Fruit fly (Drosophila melanogaster) whole organism, embryonic: ENCODE results near the gene Syt7.
A peak's percentile ranks its signal among the peaks of the same experiment; 100 is the strongest.
"Not testable (repeated sequence)": the region's sequence is repeated elsewhere in the genome, so short reads cannot be mapped to it uniquely, and the experiment has no call there.

Source experiments
- Ada2b ChIP-seq: fragments of 200-800 bp; sonication (Bioruptor generic); IDR thresholded peaks from 2 replicates; pipeline ENCODE4 v1.3.6; 2022; ENCODE audit warnings: missing biosample characterization, missing genetic modification characterization
- CG11723 ChIP-seq: fragments of 200-800 bp; sonication (Bioruptor generic); optimal IDR thresholded peaks from 2 replicates; lab custom pipeline; 2017; ENCODE audit warnings: missing biosample characterization, mild to moderate bottlenecking, missing genetic modification characterization
- CG12391 ChIP-seq: fragments of 200-800 bp; sonication (Bioruptor generic); optimal IDR thresholded peaks from 3 replicates; lab custom pipeline; 2018; ENCODE audit warnings: missing biosample characterization, mild to moderate bottlenecking, missing genetic modification characterization, moderate library complexity
- CG12659 ChIP-seq: fragments of 200-800 bp; sonication (Bioruptor generic); optimal IDR thresholded peaks from 3 replicates; lab custom pipeline; 2017; ENCODE audit warnings: mild to moderate bottlenecking, missing biosample characterization, missing genetic modification reagents, missing genetic modification characterization
- CG2199 ChIP-seq: fragments of 200-800 bp; sonication (Bioruptor generic); IDR thresholded peaks from 3 replicates; pipeline ENCODE4 v1.3.6; 2022; ENCODE audit warnings: missing biosample characterization, missing genetic modification characterization
- CG2712 ChIP-seq: fragments of 200-800 bp; optimal IDR thresholded peaks from 3 replicates; lab custom pipeline; 2019; ENCODE audit warnings: missing biosample characterization, mild to moderate bottlenecking, missing genetic modification characterization, moderate library complexity
- CG2875 ChIP-seq: fragments of 200-800 bp; sonication (Bioruptor generic); optimal IDR thresholded peaks from 2 replicates; lab custom pipeline; 2017; ENCODE audit warnings: missing biosample characterization, mild to moderate bottlenecking, missing genetic modification characterization, missing genetic modification reagents
- CG30020 ChIP-seq: fragments of 200-800 bp; optimal IDR thresholded peaks from 2 replicates; lab custom pipeline; 2019; ENCODE audit warnings: missing biosample characterization, mild to moderate bottlenecking, missing genetic modification characterization, moderate library complexity
- CG4424 ChIP-seq: fragments of 200-800 bp; sonication (Bioruptor generic); optimal IDR thresholded peaks from 3 replicates; lab custom pipeline; 2016; ENCODE audit warnings: missing biosample characterization, missing genetic modification characterization
- CG6683 ChIP-seq: fragments of 200-800 bp; sonication (Bioruptor generic); optimal IDR thresholded peaks from 2 replicates; lab custom pipeline; 2017; ENCODE audit warnings: missing biosample characterization, mild to moderate bottlenecking, missing genetic modification characterization, missing genetic modification reagents
- CG6689 ChIP-seq: fragments of 200-800 bp; sonication (Bioruptor generic); IDR thresholded peaks from 2 replicates; pipeline ENCODE4 v1.3.6; 2022; ENCODE audit warnings: missing biosample characterization, missing genetic modification characterization
- CG8388 ChIP-seq: fragments of 200-800 bp; sonication (Bioruptor generic); optimal IDR thresholded peaks from 2 replicates; lab custom pipeline; 2019; ENCODE audit warnings: missing biosample characterization, mild to moderate bottlenecking, missing genetic modification characterization, moderate library complexity
- CG9817 ChIP-seq: fragments of 200-800 bp; sonication (Bioruptor generic); optimal IDR thresholded peaks from 2 replicates; lab custom pipeline; 2018; ENCODE audit warnings: missing biosample characterization, mild to moderate bottlenecking, missing genetic modification characterization, moderate library complexity
- CTCF ChIP-seq: fragments of 200-800 bp; sonication (Bioruptor generic); optimal IDR thresholded peaks from 2 replicates; lab custom pipeline; 2017; ENCODE audit warnings: missing biosample characterization, mild to moderate bottlenecking, missing genetic modification characterization, moderate library complexity
- D19A ChIP-seq: fragments of 200-800 bp; optimal IDR thresholded peaks from 3 replicates; lab custom pipeline; 2019; ENCODE audit warnings: missing biosample characterization, mild to moderate bottlenecking, missing genetic modification characterization, moderate library complexity
- D19B ChIP-seq: fragments of 200-800 bp; sonication (Bioruptor generic); optimal IDR thresholded peaks from 2 replicates; lab custom pipeline; 2017; ENCODE audit warnings: missing biosample characterization, mild to moderate bottlenecking, missing genetic modification characterization
- Gug ChIP-seq: fragments of 200-800 bp; sonication (Bioruptor generic); IDR thresholded peaks from 4 replicates; pipeline ENCODE4 v1.3.6; 2022; ENCODE audit warnings: missing biosample characterization, missing genetic modification characterization
- Hr78 ChIP-seq, 2 experiments: fragments of 200-800 bp in 1 of 2; fragments of >200 bp in 1 of 2; sonication (Bioruptor generic) in 1 of 2; optimal IDR thresholded peaks; 2 replicates each; lab custom pipeline; 2017 to 2019; ENCODE audit warnings: missing biosample characterization in 2 of 2, missing genetic modification characterization in 2 of 2, mild to moderate bottlenecking in 1 of 2, moderate library complexity in 1 of 2
- Med ChIP-seq: fragments of 200-800 bp; sonication (Bioruptor generic); peaks from one replicate; lab custom pipeline; 2016; ENCODE audit warnings: missing biosample characterization, missing genetic modification characterization, mild to moderate bottlenecking, inconsistent platforms, moderate library complexity
- NC2β ChIP-seq: fragments of 200-800 bp; sonication (Bioruptor generic); optimal IDR thresholded peaks from 2 replicates; lab custom pipeline; 2016; ENCODE audit warnings: missing biosample characterization, missing genetic modification characterization
- Pdp1 ChIP-seq, 2 experiments: fragments of 200-800 bp; sonication (Bioruptor generic); optimal IDR thresholded peaks; 3 replicates each; lab custom pipeline; 2016; ENCODE audit warnings: missing biosample characterization in 2 of 2, missing genetic modification characterization in 2 of 2, mild to moderate bottlenecking in 1 of 2, moderate library complexity in 1 of 2
- Ravus ChIP-seq: fragments of 200-800 bp; sonication (Bioruptor generic); IDR thresholded peaks from 2 replicates; pipeline ENCODE4 v1.3.6; 2022; ENCODE audit warnings: missing biosample characterization, missing genetic modification characterization
- Taf1 ChIP-seq: fragments of 200-800 bp; sonication (Bioruptor generic); IDR thresholded peaks from 2 replicates; pipeline ENCODE4 v1.3.6; 2022; ENCODE audit warnings: missing biosample characterization, missing genetic modification characterization
- Trl ChIP-seq, 3 experiments: fragments of >200 bp in 2 of 3; fragments of 200-800 bp in 1 of 3; sonication (Bioruptor generic) in 1 of 3; optimal IDR thresholded peaks; 2 replicates in 1 of 3; 3 replicates in 2 of 3; lab custom pipeline; 2016 to 2017; ENCODE audit warnings: missing biosample characterization in 1 of 3, missing genetic modification characterization in 1 of 3
- Xrp1 ChIP-seq: fragments of 200-800 bp; sonication (Bioruptor generic); IDR thresholded peaks from 2 replicates; pipeline ENCODE4 v1.3.6; 2022; ENCODE audit warnings: missing biosample characterization, missing genetic modification characterization
- ab ChIP-seq: fragments of 200-800 bp; sonication (Bioruptor generic); optimal IDR thresholded peaks from 2 replicates; lab custom pipeline; 2016; ENCODE audit warnings: missing biosample characterization, missing genetic modification characterization
- ash1 ChIP-seq: fragments of 200-800 bp; sonication (Bioruptor generic); optimal IDR thresholded peaks from 2 replicates; lab custom pipeline; 2018; ENCODE audit warnings: missing biosample characterization, mild to moderate bottlenecking, missing genetic modification characterization
- cg ChIP-seq: fragments of 200-800 bp; sonication (Bioruptor generic); optimal IDR thresholded peaks from 3 replicates; lab custom pipeline; 2019; ENCODE audit warnings: missing biosample characterization, mild to moderate bottlenecking, missing genetic modification characterization, moderate library complexity
- hkb ChIP-seq, 2 experiments: fragments of 200-800 bp in 1 of 2; fragments of >200 bp in 1 of 2; sonication (Bioruptor generic) in 1 of 2; IDR thresholded peaks in 1 of 2; optimal IDR thresholded peaks in 1 of 2; 2 replicates each; pipeline versions ENCODE4 v1.3.6 to Lab custom; 2017 to 2022; ENCODE audit warnings: missing biosample characterization in 1 of 2, missing genetic modification characterization in 1 of 2
- kni ChIP-seq: fragments of 200-800 bp; sonication (Bioruptor generic); optimal IDR thresholded peaks from 3 replicates; lab custom pipeline; 2017; ENCODE audit warnings: mild to moderate bottlenecking, missing biosample characterization, missing genetic modification reagents, missing genetic modification characterization
- luna ChIP-seq: fragments of 200-800 bp; sonication (Bioruptor generic); optimal IDR thresholded peaks from 2 replicates; lab custom pipeline; 2016; ENCODE audit warnings: missing biosample characterization, missing genetic modification characterization
- onecut ChIP-seq: fragments of 200-800 bp; sonication (Bioruptor generic); IDR thresholded peaks from 2 replicates; pipeline ENCODE4 v1.3.6; 2022; ENCODE audit warnings: missing biosample characterization, missing genetic modification characterization
- pb ChIP-seq: fragments of 200-800 bp; sonication (Bioruptor generic); optimal IDR thresholded peaks from 3 replicates; lab custom pipeline; 2016; ENCODE audit warnings: missing biosample characterization, missing genetic modification characterization
- pfk ChIP-seq: fragments of 200-800 bp; sonication (Bioruptor generic); optimal IDR thresholded peaks from 2 replicates; lab custom pipeline; 2018; ENCODE audit warnings: missing biosample characterization, mild to moderate bottlenecking, missing genetic modification characterization, moderate library complexity
- pros ChIP-seq: fragments of 200-800 bp; sonication (Bioruptor generic); optimal IDR thresholded peaks from 3 replicates; lab custom pipeline; 2019; ENCODE audit warnings: missing biosample characterization, mild to moderate bottlenecking, missing genetic modification characterization, moderate library complexity
- row ChIP-seq: fragments of 200-800 bp; sonication (Bioruptor generic); IDR thresholded peaks from 3 replicates; pipeline ENCODE4 v1.3.6; 2022; ENCODE audit warnings: missing biosample characterization, missing genetic modification characterization
- sna ChIP-seq: fragments of 200-800 bp; sonication (Bioruptor generic); IDR thresholded peaks from 2 replicates; pipeline ENCODE4 v1.3.6; 2022; ENCODE audit warnings: missing biosample characterization, missing genetic modification characterization; ENCODE audit not compliant: partially characterized antibody
- sob ChIP-seq: fragments of 200-800 bp; sonication (Bioruptor generic); IDR thresholded peaks from 2 replicates; pipeline ENCODE4 v1.3.6; 2022; ENCODE audit warnings: missing biosample characterization, missing genetic modification characterization
- ssp ChIP-seq: fragments of 200-800 bp; sonication (Bioruptor generic); IDR thresholded peaks from 2 replicates; pipeline ENCODE4 v1.3.6; 2022; ENCODE audit warnings: missing biosample characterization, missing genetic modification characterization
- usp ChIP-seq: fragments of >200 bp; optimal IDR thresholded peaks from 2 replicates; lab custom pipeline; 2017; ENCODE audit warnings: missing biosample characterization, missing genetic modification characterization
- wek ChIP-seq: fragments of 200-800 bp; sonication (Bioruptor generic); optimal IDR thresholded peaks from 3 replicates; lab custom pipeline; 2018; ENCODE audit warnings: missing biosample characterization, mild to moderate bottlenecking, missing genetic modification characterization, moderate library complexity

Syt7 gene

DNA sequence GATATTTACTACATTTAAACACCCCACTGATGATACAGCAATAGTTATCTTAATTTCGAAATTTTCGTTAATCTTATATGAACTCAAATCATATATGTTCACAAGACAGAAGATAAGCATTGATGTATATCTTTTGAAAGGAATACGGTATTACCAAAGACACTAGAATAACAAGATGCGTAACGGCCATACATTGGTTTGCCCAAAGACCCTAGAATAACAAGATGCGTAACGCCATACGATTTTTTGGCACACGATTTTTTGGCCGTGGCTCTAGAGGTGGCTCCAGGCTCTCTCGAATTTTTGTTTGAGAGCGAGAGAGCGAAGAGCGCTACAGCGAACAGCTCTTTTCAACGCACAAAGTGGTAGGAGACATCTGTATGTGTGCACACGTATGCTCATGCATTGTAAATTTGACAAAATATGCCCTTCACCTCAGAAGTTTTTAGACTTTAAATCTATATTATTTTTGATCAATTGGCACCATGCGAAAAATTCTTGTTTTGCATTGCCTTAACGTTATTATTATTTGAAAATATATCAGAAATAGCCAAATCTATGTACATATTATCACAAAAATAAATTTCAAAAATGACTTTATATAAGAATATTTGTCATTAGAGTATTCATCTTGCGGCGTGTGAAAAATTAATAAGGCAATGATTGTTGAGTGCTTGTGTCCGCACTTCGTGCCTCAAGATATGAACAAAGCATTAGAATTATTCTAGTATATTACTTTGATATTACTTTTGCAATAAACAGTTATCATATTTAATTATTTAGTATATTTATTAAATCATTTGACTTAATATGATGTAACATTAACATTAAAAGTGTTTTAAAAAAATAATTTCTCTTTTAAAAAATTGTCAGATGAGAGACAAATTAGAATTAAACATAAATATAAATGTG is at the start of gene Syt7:
Gene Syt7, minus strand, starts transcription at position 51 of the 912 bp plus-strand sequence.
- peak; percentile 91 for TF ChIP-seq row (GFP tag; lab: Robert Waterston, UW)
- peak; percentile 40; the same call in 1 of the 3 replicates for TF ChIP-seq CG2199
- peak; percentile 14 for TF ChIP-seq CG30020 (tag; lab: Kevin White, UChicago)
- peak; percentile 26; the same call in 1 of the 2 replicates for TF ChIP-seq Xrp1 (GFP tag; lab: Robert Waterston, UW)
- peak; percentile 31 to 45 for TF ChIP-seq Trl (optimal IDR thresholded peaks at IDR 0.05; lab: Kevin White, UChicago)
- not testable (repeated sequence) for TF ChIP-seq Trl (GFP tag; optimal IDR thresholded peaks at IDR 0.05; lab: Kevin White, UChicago)
- peak; percentile 76 for TF ChIP-seq CG11723 (GFP tag; lab: Kevin White, UChicago)
- TF ChIP-seq CG6689: peak; percentile 58; the same call in 1 of the 2 replicates
- peak; percentile 47; the same call in 1 of the 2 replicates for TF ChIP-seq ssp
- TF ChIP-seq Ada2b (GFP tag; lab: Robert Waterston, UW): peak; percentile 34; the same call in 1 of the 2 replicates
- peak; percentile 16; the same call in 1 of the 2 replicates for TF ChIP-seq onecut (GFP tag; lab: Robert Waterston, UW)
- TF ChIP-seq cg (GFP tag; lab: Kevin White, UChicago): peak; percentile 33
- peak; percentile 93 for TF ChIP-seq D19A

DNA sequence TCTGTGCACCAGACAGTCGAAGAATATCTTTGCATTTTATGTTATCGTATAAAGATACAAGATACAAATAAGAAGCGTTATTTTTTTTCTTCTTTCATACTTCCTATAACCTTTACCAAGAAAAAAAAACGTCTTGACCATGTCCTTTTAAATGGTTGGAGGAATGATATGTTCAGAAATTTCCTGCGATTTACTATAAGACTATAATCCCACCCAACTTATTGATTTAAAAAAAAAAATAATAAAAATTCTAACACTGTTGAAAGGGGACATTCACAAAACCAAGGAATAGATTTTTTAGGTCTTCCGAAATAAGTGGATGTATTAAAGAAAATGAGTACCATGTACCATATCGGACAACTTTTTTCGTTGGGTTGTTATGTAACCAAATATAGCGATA is 29.7 kb upstream of the Syt7 start:
- TF ChIP-seq pfk (no peak), Pdp1 (GFP tag; optimal IDR thresholded peaks at IDR 0.05; lab: Kevin White, UChicago) (peak in 1 of 2 experiments; percentile 79), CG2712 (tag; lab: Kevin White, UChicago) (no peak), NC2β (GFP tag; lab: Kevin White, UChicago) (no peak)

dm6 chr4:332268-332667 is 26.0 kb upstream of the Syt7 start:
- no peak for TF ChIP-seq luna (GFP tag; lab: Kevin White, UChicago)
- TF ChIP-seq CG2199: 0 out of 3 replicates have a peak, but pooled peaks have one; percentile 9
- TF ChIP-seq D19B (GFP tag; lab: Kevin White, UChicago): peak; percentile 5
- TF ChIP-seq ash1 (GFP tag; lab: Kevin White, UChicago): no peak

dm6 chr4:329119-329518 is 22.8 kb upstream of the Syt7 start:
- no peak for TF ChIP-seq CG12391 (tag; lab: Kevin White, UChicago)
- no peak for TF ChIP-seq Taf1
- no peak for TF ChIP-seq CG8388
- TF ChIP-seq Ravus (GFP tag; lab: Robert Waterston, UW): no peak
- TF ChIP-seq CG2199: peak; percentile 91
- TF ChIP-seq CTCF: no peak
- no peak for TF ChIP-seq CG12659 (GFP tag; lab: Kevin White, UChicago)
- no peak for TF ChIP-seq sna (GFP tag; lab: Robert Waterston, UW)
- peak; percentile 56 for TF ChIP-seq CG30020 (tag; lab: Kevin White, UChicago)
- TF ChIP-seq pros: no peak
- no peak for TF ChIP-seq CG2875 (GFP tag; lab: Kevin White, UChicago)
- no peak for TF ChIP-seq CG4424 (GFP tag; lab: Kevin White, UChicago)

DNA sequence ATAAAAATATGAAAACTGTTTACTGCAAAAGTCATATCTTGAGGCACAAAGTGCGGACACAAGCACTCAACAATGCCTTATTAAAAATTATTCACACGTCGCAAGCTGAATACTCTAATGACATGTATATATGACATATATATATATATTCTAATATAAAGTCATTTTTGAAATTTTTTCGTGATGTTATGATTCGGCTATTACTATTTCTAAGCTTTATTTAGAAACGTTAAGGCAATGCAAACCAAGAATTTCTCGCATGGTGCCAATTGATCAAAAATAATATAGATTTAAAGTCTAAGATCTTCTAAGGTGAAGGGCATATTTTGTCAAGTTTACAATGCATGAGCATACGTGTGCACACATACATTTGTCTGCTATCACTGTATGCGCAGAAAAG is 12.5 kb upstream of the Syt7 start:
- TF ChIP-seq D19A: peak; percentile 86
- no peak for TF ChIP-seq Hr78 (GFP tag; optimal IDR thresholded peaks at IDR 0.05; lab: Kevin White, UChicago)
- no peak for TF ChIP-seq wek (GFP tag; lab: Kevin White, UChicago)
- TF ChIP-seq ab (GFP tag; lab: Kevin White, UChicago): no peak
- TF ChIP-seq usp (GFP tag; lab: Kevin White, UChicago): no peak
- no peak for TF ChIP-seq CG6683 (GFP tag; lab: Kevin White, UChicago)
- no peak for TF ChIP-seq Pdp1 (GFP tag; optimal IDR thresholded peaks at IDR 0.05; lab: Kevin White, UChicago)
- TF ChIP-seq Gug: no peak
- no peak for TF ChIP-seq pb (GFP tag; lab: Kevin White, UChicago)
- TF ChIP-seq CG9817 (tag; lab: Kevin White, UChicago): no peak
- TF ChIP-seq sob (GFP tag; lab: Robert Waterston, UW): 0 out of 2 replicates have a peak, but pooled peaks have one; percentile 12
- peak; percentile 11 for TF ChIP-seq Med (GFP tag; lab: Kevin White, UChicago)
- TF ChIP-seq kni: no peak
- TF ChIP-seq cg (GFP tag; lab: Kevin White, UChicago): peak; percentile 8
- no peak for TF ChIP-seq hkb (optimal IDR thresholded peaks at IDR 0.05; lab: Kevin White, UChicago)
- 0 out of 2 replicates have a peak, but pooled peaks have one; percentile 31 for TF ChIP-seq hkb (GFP tag; IDR thresholded peaks at IDR 0.05; lab: Robert Waterston, UW)
- peak; percentile 55; the same call in 2 of the 3 replicates for TF ChIP-seq row (GFP tag; lab: Robert Waterston, UW)
